Worm (Caenorhabditis elegans): ENCODE results near the gene F56C9.3.

DNA sequence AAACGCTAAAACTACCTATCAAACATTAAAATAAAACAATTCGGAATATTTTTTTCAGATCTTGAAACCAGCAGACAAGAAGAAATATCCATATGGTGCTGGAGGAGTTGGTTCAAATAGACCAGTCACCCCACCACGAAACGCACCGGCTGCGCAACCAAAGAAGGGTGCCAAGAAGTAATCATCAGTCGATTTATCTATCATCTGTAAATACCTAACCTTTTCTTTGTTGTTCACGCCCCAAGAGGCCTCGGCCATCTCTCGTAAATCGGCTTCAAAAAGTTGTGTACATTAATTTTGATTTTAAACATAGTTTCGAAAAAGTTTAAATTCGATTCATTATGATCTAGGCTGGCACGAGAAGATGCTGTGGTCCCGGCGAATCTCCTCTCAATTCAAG lies 26.9 kb downstream of the F56C9.3 start:
- no peak for TF ChIP-seq unc-130 (GFP tag; optimal IDR thresholded peaks at IDR 0.05)
- no peak for TF ChIP-seq ztf-11 (tag; optimal IDR thresholded peaks at IDR 0.05)
- no peak for TF ChIP-seq zag-1 (tag; optimal IDR thresholded peaks at IDR 0.05)
- no peak for TF ChIP-seq aha-1 (tag)
- no peak for TF ChIP-seq nhr-77 (tag; optimal IDR thresholded peaks at IDR 0.05)
- TF ChIP-seq lin-39 (tag; optimal IDR thresholded peaks at IDR 0.05), result no peak
- no peak for TF ChIP-seq nhr-10 (tag; optimal IDR thresholded peaks at IDR 0.05)
- TF ChIP-seq nhr-237 (tag; optimal IDR thresholded peaks at IDR 0.05), result no peak
- no peak for TF ChIP-seq hmg-1.1 (GFP tag; IDR thresholded peaks at IDR 0.05)
- no peak for TF ChIP-seq pha-4 (GFP tag; IDR thresholded peaks at IDR 0.05)
- TF ChIP-seq pha-4 (tag; optimal IDR thresholded peaks at IDR 0.05), result no peak
- no peak for TF ChIP-seq nhr-41 (GFP tag; IDR thresholded peaks at IDR 0.05)
- TF ChIP-seq ceh-82 (tag; optimal IDR thresholded peaks at IDR 0.05), result no peak
- TF ChIP-seq lin-15B (tag; optimal IDR thresholded peaks at IDR 0.05), result no peak
- no peak for TF ChIP-seq F37D6.2 (tag; optimal IDR thresholded peaks at IDR 0.05)

Measured in whole organism, L4 larva.